Worm (Caenorhabditis elegans) whole organism, L1 larva: Measurements from ENCODE around the gene sams-5.
A peak's percentile ranks its signal among the peaks of the same experiment; 100 is the strongest.

Experiments used
- C04F5.9 ChIP-seq: sonication (generic microtip); optimal IDR thresholded peaks from 2 replicates; lab custom pipeline; 2016; ENCODE audit warnings: missing genetic modification characterization, missing compliant biosample characterization
- C16A3.4 ChIP-seq: fragments of 150-350 bp; optimal IDR thresholded peaks from 2 replicates; lab custom pipeline; 2014; ENCODE audit warnings: missing biosample characterization, missing genetic modification characterization
- F16B12.6 ChIP-seq: fragments of 150-350 bp; optimal IDR thresholded peaks from 2 replicates; lab custom pipeline; 2014; ENCODE audit warnings: missing biosample characterization, missing genetic modification characterization
- aha-1 ChIP-seq: fragments of 150-350 bp; optimal IDR thresholded peaks from 2 replicates; lab custom pipeline; 2014; ENCODE audit warnings: missing biosample characterization, missing genetic modification characterization
- aly-2 ChIP-seq: fragments of 150-350 bp; optimal IDR thresholded peaks from 2 replicates; lab custom pipeline; 2014; ENCODE audit warnings: missing biosample characterization, missing genetic modification characterization
- blmp-1 ChIP-seq: fragments of 150-350 bp; optimal IDR thresholded peaks from 2 replicates; lab custom pipeline; 2014; ENCODE audit warnings: missing biosample characterization, missing genetic modification characterization
- ceh-82 ChIP-seq, 3 experiments: fragments of 150-350 bp in 1 of 3; sonication (generic microtip) in 2 of 3; optimal IDR thresholded peaks; 2 replicates each; lab custom pipeline; 2014 to 2017; ENCODE audit warnings: missing biosample characterization in 3 of 3, missing genetic modification characterization in 3 of 3
- ceh-90 ChIP-seq: sonication (generic microtip); optimal IDR thresholded peaks from 2 replicates; lab custom pipeline; 2016; ENCODE audit warnings: missing genetic modification characterization, missing compliant biosample characterization
- ces-1 ChIP-seq: fragments of 150-350 bp; optimal IDR thresholded peaks from 2 replicates; lab custom pipeline; 2014; ENCODE audit warnings: missing biosample characterization, missing genetic modification reagents, missing genetic modification characterization
- dpl-1 ChIP-seq, 3 experiments: fragments of 150-350 bp in 2 of 3; sonication (generic microtip) in 1 of 3; optimal IDR thresholded peaks; 2 replicates each; lab custom pipeline; 2014 to 2017; ENCODE audit warnings: missing biosample characterization in 3 of 3, missing genetic modification characterization in 3 of 3, missing genetic modification reagents in 3 of 3
- dsc-1 ChIP-seq: sonication (generic microtip); optimal IDR thresholded peaks from 2 replicates; lab custom pipeline; 2016; ENCODE audit warnings: mild to moderate bottlenecking, missing genetic modification characterization, missing compliant biosample characterization
- efl-1 ChIP-seq, 4 experiments: fragments of 150-350 bp; optimal IDR thresholded peaks in 3 of 4; peaks in 1 of 4; 1 replicate in 1 of 4; 2 replicates in 3 of 4; lab custom pipeline; 2014; ENCODE audit warnings: missing biosample characterization in 2 of 4, missing genetic modification characterization in 2 of 4, missing genetic modification reagents in 2 of 4
- efl-3 ChIP-seq: fragments of 200-800 bp; sonication (Bioruptor generic); optimal IDR thresholded peaks from 2 replicates; lab custom pipeline; 2018; ENCODE audit warnings: mild to moderate bottlenecking, missing genetic modification characterization, missing compliant biosample characterization
- egl-27 ChIP-seq, 2 experiments: fragments of 150-350 bp in 1 of 2; sonication (generic microtip); optimal IDR thresholded peaks; 3 replicates each; lab custom pipeline; 2017 to 2018; ENCODE audit warnings: missing biosample characterization in 2 of 2, missing genetic modification characterization in 2 of 2, missing genetic modification reagents in 2 of 2
- elt-2 ChIP-seq: sonication (generic microtip); optimal IDR thresholded peaks from 2 replicates; lab custom pipeline; 2016; ENCODE audit warnings: missing genetic modification characterization, mild to moderate bottlenecking, inconsistent platforms, missing compliant biosample characterization, missing genetic modification reagents
- fkh-10 ChIP-seq: sonication (generic microtip); optimal IDR thresholded peaks from 2 replicates; lab custom pipeline; 2017; ENCODE audit warnings: missing biosample characterization, missing genetic modification reagents, missing genetic modification characterization
- fkh-4 ChIP-seq: sonication (generic microtip); optimal IDR thresholded peaks from 2 replicates; lab custom pipeline; 2016; ENCODE audit warnings: missing compliant biosample characterization, missing genetic modification characterization, borderline replicate concordance
- fkh-8 ChIP-seq: sonication (generic microtip); optimal IDR thresholded peaks from 2 replicates; lab custom pipeline; 2016; ENCODE audit warnings: mild to moderate bottlenecking, missing genetic modification characterization, missing compliant biosample characterization
- hlh-4 ChIP-seq: sonication (generic microtip); optimal IDR thresholded peaks from 2 replicates; lab custom pipeline; 2016; ENCODE audit warnings: mild to moderate bottlenecking, missing genetic modification characterization, missing compliant biosample characterization
- hpl-2 ChIP-seq: fragments of 150-350 bp; optimal IDR thresholded peaks from 2 replicates; lab custom pipeline; 2014; ENCODE audit warnings: missing biosample characterization, missing genetic modification reagents, missing genetic modification characterization
- irx-1 ChIP-seq: sonication (generic microtip); optimal IDR thresholded peaks from 2 replicates; lab custom pipeline; 2016; ENCODE audit warnings: missing genetic modification characterization, missing compliant biosample characterization
- isw-1 ChIP-seq: fragments of 200-800 bp; sonication (Bioruptor generic); IDR thresholded peaks from 2 replicates; pipeline ENCODE4 v1.3.6; 2022; ENCODE audit warnings: missing genetic modification characterization, missing compliant biosample characterization
- jun-1 ChIP-seq: fragments of 150-350 bp; optimal IDR thresholded peaks from 2 replicates; lab custom pipeline; 2014; ENCODE audit warnings: missing biosample characterization, missing genetic modification reagents, missing genetic modification characterization
- lin-15B ChIP-seq: fragments of 150-350 bp; sonication (generic microtip); optimal IDR thresholded peaks from 3 replicates; lab custom pipeline; 2014; ENCODE audit warnings: missing biosample characterization, missing genetic modification characterization
- lin-35 ChIP-seq, 2 experiments: fragments of 150-350 bp; optimal IDR thresholded peaks; 2 replicates each; lab custom pipeline; 2014; ENCODE audit warnings: missing biosample characterization in 2 of 2, missing genetic modification characterization in 2 of 2, missing genetic modification reagents in 2 of 2
- lin-39 ChIP-seq: fragments of 150-350 bp; optimal IDR thresholded peaks from 2 replicates; lab custom pipeline; 2014; ENCODE audit warnings: missing biosample characterization, missing genetic modification reagents, missing genetic modification characterization
- lir-3 ChIP-seq: sonication (generic microtip); optimal IDR thresholded peaks from 2 replicates; lab custom pipeline; 2016; ENCODE audit warnings: mild to moderate bottlenecking, missing genetic modification characterization, moderate library complexity, missing compliant biosample characterization; ENCODE audit not compliant: poor library complexity
- lsy-2 ChIP-seq, 2 experiments: fragments of 150-350 bp; optimal IDR thresholded peaks; 2 replicates each; lab custom pipeline; 2014; ENCODE audit warnings: missing biosample characterization in 2 of 2, missing genetic modification characterization in 2 of 2
- mef-2 ChIP-seq: fragments of 150-350 bp; optimal IDR thresholded peaks from 2 replicates; lab custom pipeline; 2014; ENCODE audit warnings: missing biosample characterization, missing genetic modification characterization
- nhr-12 ChIP-seq: sonication (generic microtip); optimal IDR thresholded peaks from 2 replicates; lab custom pipeline; 2017; ENCODE audit warnings: missing biosample characterization, missing genetic modification characterization
- nhr-19 ChIP-seq: fragments of 200-800 bp; sonication (Bioruptor generic); conservative IDR thresholded peaks from 2 replicates; pipeline ENCODE4 v1.3.6; 2022; ENCODE audit warnings: missing genetic modification characterization, missing compliant biosample characterization
- nhr-237 ChIP-seq: fragments of 150-350 bp; optimal IDR thresholded peaks from 2 replicates; lab custom pipeline; 2014; ENCODE audit warnings: missing biosample characterization, missing genetic modification characterization
- nhr-28 ChIP-seq: fragments of 150-350 bp; optimal IDR thresholded peaks from 2 replicates; lab custom pipeline; 2014; ENCODE audit warnings: missing biosample characterization, missing genetic modification characterization
- nhr-71 ChIP-seq: sonication (generic microtip); optimal IDR thresholded peaks from 2 replicates; lab custom pipeline; 2016; ENCODE audit warnings: mild to moderate bottlenecking, missing genetic modification characterization, moderate library complexity, missing compliant biosample characterization
- nhr-76 ChIP-seq: sonication (generic microtip); optimal IDR thresholded peaks from 2 replicates; lab custom pipeline; 2017; ENCODE audit warnings: missing biosample characterization, missing genetic modification characterization
- nhr-77 ChIP-seq: fragments of 150-350 bp; optimal IDR thresholded peaks from 2 replicates; lab custom pipeline; 2014; ENCODE audit warnings: missing biosample characterization, missing genetic modification characterization
- nhr-84 ChIP-seq: sonication (generic microtip); optimal IDR thresholded peaks from 2 replicates; lab custom pipeline; 2017; ENCODE audit warnings: missing biosample characterization, missing genetic modification characterization
- nhr-85 ChIP-seq: sonication (generic microtip); peaks from one replicate; lab custom pipeline; 2016; ENCODE audit warnings: missing genetic modification characterization, inconsistent platforms, missing compliant biosample characterization
- nhr-90 ChIP-seq: sonication (generic microtip); optimal IDR thresholded peaks from 2 replicates; lab custom pipeline; 2016; ENCODE audit warnings: mild to moderate bottlenecking, missing genetic modification characterization, missing compliant biosample characterization; ENCODE audit not compliant: poor library complexity
- pag-3 ChIP-seq: sonication (generic microtip); optimal IDR thresholded peaks from 2 replicates; lab custom pipeline; 2017; ENCODE audit warnings: missing genetic modification characterization, mild to moderate bottlenecking, missing compliant biosample characterization, antibody characterized with exemption, borderline replicate concordance; ENCODE audit not compliant: insufficient read depth
- pqm-1 ChIP-seq: sonication (generic microtip); optimal IDR thresholded peaks from 3 replicates; lab custom pipeline; 2017; ENCODE audit warnings: missing biosample characterization, missing genetic modification characterization
- skn-1 ChIP-seq: fragments of 150-350 bp; optimal IDR thresholded peaks from 2 replicates; lab custom pipeline; 2014; ENCODE audit warnings: missing biosample characterization, missing genetic modification characterization
- snu-23 ChIP-seq: sonication (generic microtip); optimal IDR thresholded peaks from 2 replicates; lab custom pipeline; 2016; ENCODE audit warnings: missing genetic modification characterization, missing compliant biosample characterization
- sox-4 ChIP-seq: sonication (generic microtip); optimal IDR thresholded peaks from 2 replicates; lab custom pipeline; 2016; ENCODE audit warnings: missing genetic modification characterization, missing compliant biosample characterization
- sptf-1 ChIP-seq: fragments of 150-350 bp; optimal IDR thresholded peaks from 2 replicates; lab custom pipeline; 2014; ENCODE audit warnings: missing biosample characterization, missing genetic modification characterization
- sup-37 ChIP-seq: fragments of 200-800 bp; sonication (Bioruptor generic); optimal IDR thresholded peaks from 2 replicates; lab custom pipeline; 2018; ENCODE audit warnings: mild to moderate bottlenecking, missing genetic modification characterization, missing compliant biosample characterization
- tbx-2 ChIP-seq: sonication (generic microtip); optimal IDR thresholded peaks from 2 replicates; lab custom pipeline; 2016; ENCODE audit warnings: missing genetic modification characterization, missing compliant biosample characterization
- unc-130 ChIP-seq: fragments of 150-350 bp; optimal IDR thresholded peaks from 2 replicates; lab custom pipeline; 2017; ENCODE audit warnings: missing biosample characterization, missing genetic modification characterization, inconsistent platforms
- unc-98 ChIP-seq: fragments of 200-800 bp; sonication (Bioruptor generic); IDR thresholded peaks from 2 replicates; pipeline ENCODE4 v1.3.6; 2022; ENCODE audit warnings: missing genetic modification characterization, missing compliant biosample characterization
- xbp-1 ChIP-seq: sonication (generic microtip); optimal IDR thresholded peaks from 2 replicates; lab custom pipeline; 2016; ENCODE audit warnings: missing genetic modification characterization, missing compliant biosample characterization
- zag-1 ChIP-seq: fragments of 150-350 bp; optimal IDR thresholded peaks from 2 replicates; lab custom pipeline; 2014; ENCODE audit warnings: missing biosample characterization, missing genetic modification characterization
- zip-4 ChIP-seq: fragments of 200-800 bp; sonication (Bioruptor generic); optimal IDR thresholded peaks from 2 replicates; lab custom pipeline; 2018; ENCODE audit warnings: mild to moderate bottlenecking, missing genetic modification characterization, moderate library complexity, missing compliant biosample characterization
- ztf-11 ChIP-seq, 2 experiments: sonication (generic microtip); optimal IDR thresholded peaks; 2 replicates each; lab custom pipeline; 2016 to 2017; ENCODE audit warnings: missing genetic modification characterization in 2 of 2, missing biosample characterization in 1 of 2, missing compliant biosample characterization in 1 of 2

The sams-5 gene

DNA sequence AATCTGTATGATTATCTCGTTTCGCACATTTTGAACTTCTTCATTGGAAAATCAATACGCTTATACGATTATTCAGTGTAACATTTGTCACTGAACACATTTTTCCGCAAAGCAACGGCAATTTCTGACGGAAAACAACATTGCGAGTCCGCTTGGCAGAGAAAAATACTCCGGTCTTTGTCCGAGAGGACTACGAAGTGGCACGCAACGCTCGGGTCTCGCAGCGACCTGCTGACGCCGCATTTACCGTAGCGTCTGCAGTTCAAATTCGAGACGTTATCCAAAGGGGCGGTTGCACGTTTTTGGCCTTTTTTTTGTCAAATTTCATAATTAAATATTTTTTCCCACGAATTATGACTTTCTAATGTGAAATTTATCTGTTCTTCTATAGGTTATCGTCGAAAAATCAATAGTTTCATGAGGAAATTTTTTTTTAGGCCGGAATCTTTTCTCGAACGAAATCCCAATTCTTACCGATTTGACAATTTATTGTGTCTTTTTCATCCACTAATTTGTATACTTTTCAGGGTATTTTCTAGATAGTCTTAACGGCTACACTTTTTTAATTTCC lies 44.4 kb upstream of the sams-5 start, which contains the start of gene sqd-1 (continued):
- TF ChIP-seq jun-1 (tag; lab: Kevin White, UChicago) (peak; percentile 96), fkh-10 (peak; percentile 80), efl-3 (GFP tag; lab: Kevin White, UChicago) (peak; percentile 74), fkh-4 (tag; lab: Kevin White, UChicago) (peak; percentile 61), egl-27 (tag; optimal IDR thresholded peaks at IDR 0.05; lab: Kevin White, UChicago) (peak in 1 of 2 experiments; percentile 52), skn-1 (tag; lab: Kevin White, UChicago) (peak; percentile 95), ztf-11 (tag; optimal IDR thresholded peaks at IDR 0.05; lab: Kevin White, UChicago) (peak in 1 of 2 experiments; percentile 97), C16A3.4 (tag; lab: Kevin White, UChicago) (peak; percentile 96), nhr-84 (tag; lab: Kevin White, UChicago) (no peak), efl-1 (optimal IDR thresholded peaks at IDR 0.05; lab: Kevin White, UChicago) (peak; percentile 94 to 95), efl-1 (GFP tag; optimal IDR thresholded peaks at IDR 0.05 in 1 of 2; lab: Kevin White, UChicago) (peak; percentile 87 to 99), tbx-2 (tag; lab: Kevin White, UChicago) (peak; percentile 98), nhr-12 (peak; percentile 46), lir-3 (tag; lab: Kevin White, UChicago) (peak; percentile 93), nhr-77 (peak; percentile 89), lsy-2 (tag; optimal IDR thresholded peaks at IDR 0.05; lab: Kevin White, UChicago) (peak; percentile 98 to 99), dsc-1 (tag; lab: Kevin White, UChicago) (peak; percentile 97), nhr-71 (tag; lab: Kevin White, UChicago) (peak; percentile 99), nhr-85 (peak; percentile 98), nhr-76 (tag; lab: Kevin White, UChicago) (peak; percentile 91), nhr-237 (peak; percentile 81), unc-130 (peak; percentile 98), blmp-1 (tag; lab: Kevin White, UChicago) (peak; percentile 77), sptf-1 (tag; lab: Kevin White, UChicago) (no peak), isw-1 (peak; percentile 98), ceh-90 (peak; percentile 70), aly-2 (tag; lab: Kevin White, UChicago) (peak; percentile 71), lin-35 (GFP tag; optimal IDR thresholded peaks at IDR 0.05; lab: Kevin White, UChicago) (peak; percentile 89 to 94), pag-3 (tag; lab: Kevin White, UChicago) (no peak), xbp-1 (peak; percentile 97), sup-37 (peak; percentile 95), hlh-4 (no peak), ceh-82 (tag; optimal IDR thresholded peaks at IDR 0.05; lab: Kevin White, UChicago) (peak; percentile 97 to 98 (median 97))

- TF ChIP-seq irx-1 (tag; lab: Kevin White, UChicago) (peak; percentile 99), zip-4 (GFP tag; lab: Kevin White, UChicago) (peak; percentile 85), mef-2 (tag; lab: Kevin White, UChicago) (peak; percentile 16), snu-23 (GFP tag; lab: Kevin White, UChicago) (peak; percentile 95), lin-39 (tag; lab: Kevin White, UChicago) (peak; percentile 93), elt-2 (tag; lab: Kevin White, UChicago) (peak; percentile 88), F16B12.6 (tag; lab: Kevin White, UChicago) (peak; percentile 49), pqm-1 (tag; lab: Kevin White, UChicago) (no peak), sox-4 (tag; lab: Kevin White, UChicago) (peak; percentile 96), fkh-10 (peak; percentile 51), nhr-19 (GFP tag; lab: Robert Waterston, UW) (peak; percentile 94), dpl-1 (GFP tag; optimal IDR thresholded peaks at IDR 0.05; lab: Kevin White, UChicago) (peak; percentile 96 to 98 (median 97)), isw-1 (peak; percentile 94), C04F5.9 (tag; lab: Kevin White, UChicago) (peak; percentile 96), hpl-2 (GFP tag; lab: Kevin White, UChicago) (no peak), aha-1 (tag; lab: Kevin White, UChicago) (peak; percentile 78), ces-1 (GFP tag; lab: Kevin White, UChicago) (no peak), nhr-12 (no peak), nhr-90 (tag; lab: Kevin White, UChicago) (peak; percentile 99), unc-98 (GFP tag; lab: Robert Waterston, UW) (peak; percentile 96), fkh-8 (tag; lab: Kevin White, UChicago) (peak; percentile 92), nhr-28 (tag; lab: Kevin White, UChicago) (no peak), zag-1 (tag; lab: Kevin White, UChicago) (no peak), lin-15B (tag; lab: Kevin White, UChicago) (peak; percentile 78)
These were observed 42.3 kb upstream of the sams-5 start, which contains the start of gene Y73B6BL.29 for ce11 chrIV:6321667-6322066. Gene Y73B6BL.29, plus strand, starts transcription at chrIV:6321929.
